Fruit fly (Drosophila melanogaster) whole organism, embryonic: ENCODE results near the gene Reepl1.
A peak's percentile ranks its signal among the peaks of the same experiment; 100 is the strongest.

Source experiments
- Atf3 ChIP-seq: fragments of 200-800 bp; sonication (Bioruptor generic); optimal IDR thresholded peaks from 3 replicates; lab custom pipeline; 2016; ENCODE audit warnings: missing biosample characterization, missing genetic modification characterization
- BEAF-32 ChIP-seq: fragments of 200-800 bp; sonication (Bioruptor generic); optimal IDR thresholded peaks from 3 replicates; lab custom pipeline; 2017; ENCODE audit warnings: missing biosample characterization, missing genetic modification characterization, mild to moderate bottlenecking, moderate library complexity, missing genetic modification reagents
- Blimp-1 ChIP-seq: fragments of 200-800 bp; sonication (Bioruptor generic); optimal IDR thresholded peaks from 3 replicates; lab custom pipeline; 2018; ENCODE audit warnings: missing biosample characterization, missing genetic modification characterization, mild to moderate bottlenecking, moderate library complexity, missing genetic modification reagents
- CG10267 ChIP-seq: fragments of 200-800 bp; sonication (Bioruptor generic); optimal IDR thresholded peaks from 2 replicates; lab custom pipeline; 2018; ENCODE audit warnings: missing biosample characterization, mild to moderate bottlenecking, missing genetic modification characterization, moderate library complexity
- CG11456 ChIP-seq: fragments of 200-800 bp; sonication (Bioruptor generic); IDR thresholded peaks from 3 replicates; pipeline ENCODE4 v1.3.6; 2022; ENCODE audit warnings: missing biosample characterization, missing genetic modification characterization
- CG11695 ChIP-seq: fragments of 200-800 bp; sonication (Bioruptor generic); IDR thresholded peaks from 3 replicates; pipeline ENCODE4 v1.3.6; 2022; ENCODE audit warnings: missing biosample characterization, missing genetic modification characterization
- CG12219 ChIP-seq: fragments of 200-800 bp; sonication (Bioruptor generic); optimal IDR thresholded peaks from 3 replicates; lab custom pipeline; 2018; ENCODE audit warnings: missing biosample characterization, mild to moderate bottlenecking, missing genetic modification characterization
- CG12391 ChIP-seq: fragments of 200-800 bp; sonication (Bioruptor generic); optimal IDR thresholded peaks from 3 replicates; lab custom pipeline; 2018; ENCODE audit warnings: missing biosample characterization, mild to moderate bottlenecking, missing genetic modification characterization, moderate library complexity
- CG12659 ChIP-seq: fragments of 200-800 bp; sonication (Bioruptor generic); optimal IDR thresholded peaks from 3 replicates; lab custom pipeline; 2017; ENCODE audit warnings: mild to moderate bottlenecking, missing biosample characterization, missing genetic modification reagents, missing genetic modification characterization
- CG13287 ChIP-seq: fragments of 200-800 bp; sonication (Bioruptor generic); IDR thresholded peaks from 2 replicates; pipeline ENCODE4 v1.3.6; 2022; ENCODE audit warnings: missing biosample characterization, missing genetic modification characterization; ENCODE audit not compliant: partially characterized antibody
- CG15601 ChIP-seq: fragments of 200-800 bp; sonication (Bioruptor generic); optimal IDR thresholded peaks from 3 replicates; lab custom pipeline; 2019; ENCODE audit warnings: missing biosample characterization, mild to moderate bottlenecking, missing genetic modification characterization, moderate library complexity
- CG1603 ChIP-seq: fragments of 200-800 bp; sonication (Bioruptor generic); optimal IDR thresholded peaks from 2 replicates; lab custom pipeline; 2019; ENCODE audit warnings: missing biosample characterization, mild to moderate bottlenecking, missing genetic modification characterization, moderate library complexity
- CG16813 ChIP-seq: fragments of 200-800 bp; sonication (Bioruptor generic); IDR thresholded peaks from 3 replicates; pipeline ENCODE4 v1.3.6; 2022; ENCODE audit warnings: missing biosample characterization, missing genetic modification characterization; ENCODE audit not compliant: partially characterized antibody
- CG16815 ChIP-seq: fragments of 200-800 bp; sonication (Bioruptor generic); optimal IDR thresholded peaks from 3 replicates; lab custom pipeline; 2017; ENCODE audit warnings: missing biosample characterization, mild to moderate bottlenecking, missing genetic modification characterization
- CG2712 ChIP-seq: fragments of 200-800 bp; optimal IDR thresholded peaks from 3 replicates; lab custom pipeline; 2019; ENCODE audit warnings: missing biosample characterization, mild to moderate bottlenecking, missing genetic modification characterization, moderate library complexity
- CG2889 ChIP-seq: fragments of 200-800 bp; sonication (Bioruptor generic); IDR thresholded peaks from 3 replicates; pipeline ENCODE4 v1.3.6; 2022; ENCODE audit warnings: missing biosample characterization, missing genetic modification characterization
- CG31388 ChIP-seq: fragments of 200-800 bp; sonication (Bioruptor generic); optimal IDR thresholded peaks from 2 replicates; lab custom pipeline; 2016; ENCODE audit warnings: missing biosample characterization, missing genetic modification characterization
- CG4404 ChIP-seq: fragments of 200-800 bp; sonication (Bioruptor generic); IDR thresholded peaks from 2 replicates; pipeline ENCODE4 v1.3.6; 2022; ENCODE audit warnings: missing biosample characterization, missing genetic modification characterization
- CG7928 ChIP-seq: fragments of 200-800 bp; sonication (Bioruptor generic); optimal IDR thresholded peaks from 2 replicates; lab custom pipeline; 2017; ENCODE audit warnings: missing biosample characterization, mild to moderate bottlenecking, missing genetic modification characterization
- CG7987 ChIP-seq: fragments of 200-800 bp; sonication (Bioruptor generic); optimal IDR thresholded peaks from 2 replicates; lab custom pipeline; 2018; ENCODE audit warnings: missing biosample characterization, mild to moderate bottlenecking, missing genetic modification characterization, moderate library complexity
- CG9932 ChIP-seq: fragments of 200-800 bp; sonication (Bioruptor generic); IDR thresholded peaks from 2 replicates; pipeline ENCODE4 v1.3.6; 2022; ENCODE audit warnings: missing biosample characterization, missing genetic modification characterization
- CoRest ChIP-seq: fragments of 200-800 bp; sonication (Bioruptor generic); optimal IDR thresholded peaks from 3 replicates; lab custom pipeline; 2018; ENCODE audit warnings: missing biosample characterization, mild to moderate bottlenecking, missing genetic modification characterization, moderate library complexity
- D19B ChIP-seq: fragments of 200-800 bp; sonication (Bioruptor generic); optimal IDR thresholded peaks from 2 replicates; lab custom pipeline; 2017; ENCODE audit warnings: missing biosample characterization, mild to moderate bottlenecking, missing genetic modification characterization
- Fer1 ChIP-seq: fragments of 200-800 bp; sonication (Bioruptor generic); optimal IDR thresholded peaks from 2 replicates; lab custom pipeline; 2017; ENCODE audit warnings: missing biosample characterization, mild to moderate bottlenecking, missing genetic modification characterization
- Hmx ChIP-seq: fragments of 200-800 bp; sonication (Bioruptor generic); optimal IDR thresholded peaks from 2 replicates; lab custom pipeline; 2016; ENCODE audit warnings: missing biosample characterization, missing genetic modification characterization
- Med ChIP-seq: fragments of 200-800 bp; sonication (Bioruptor generic); peaks from one replicate; lab custom pipeline; 2016; ENCODE audit warnings: missing biosample characterization, missing genetic modification characterization, mild to moderate bottlenecking, inconsistent platforms, moderate library complexity
- NC2α ChIP-seq: fragments of 200-800 bp; sonication (Bioruptor generic); optimal IDR thresholded peaks from 2 replicates; lab custom pipeline; 2016; ENCODE audit warnings: missing biosample characterization, missing genetic modification characterization
- Pdp1 ChIP-seq, 2 experiments: fragments of 200-800 bp; sonication (Bioruptor generic); optimal IDR thresholded peaks; 3 replicates each; lab custom pipeline; 2016; ENCODE audit warnings: missing biosample characterization in 2 of 2, missing genetic modification characterization in 2 of 2, mild to moderate bottlenecking in 1 of 2, moderate library complexity in 1 of 2
- Sry-β ChIP-seq: fragments of 200-800 bp; sonication (Bioruptor generic); optimal IDR thresholded peaks from 2 replicates; lab custom pipeline; 2018; ENCODE audit warnings: missing biosample characterization, mild to moderate bottlenecking, missing genetic modification characterization, moderate library complexity
- Sry-δ ChIP-seq: fragments of 200-800 bp; sonication (Bioruptor generic); optimal IDR thresholded peaks from 2 replicates; lab custom pipeline; 2016; ENCODE audit warnings: missing biosample characterization, missing genetic modification characterization
- Vsx1 ChIP-seq: fragments of 200-800 bp; sonication (Bioruptor generic); optimal IDR thresholded peaks from 2 replicates; lab custom pipeline; 2017; ENCODE audit warnings: missing biosample characterization, mild to moderate bottlenecking, missing genetic modification characterization, missing genetic modification reagents
- YL-1 ChIP-seq: fragments of 200-800 bp; sonication (Bioruptor generic); optimal IDR thresholded peaks from 3 replicates; lab custom pipeline; 2017; ENCODE audit warnings: missing biosample characterization, mild to moderate bottlenecking, missing genetic modification characterization
- az2 ChIP-seq: fragments of 200-800 bp; sonication (Bioruptor generic); optimal IDR thresholded peaks from 3 replicates; lab custom pipeline; 2016; ENCODE audit warnings: missing biosample characterization, missing genetic modification characterization
- bbx ChIP-seq: fragments of 200-800 bp; sonication (Bioruptor generic); IDR thresholded peaks from 2 replicates; pipeline ENCODE4 v1.3.6; 2022; ENCODE audit warnings: missing biosample characterization, missing genetic modification characterization; ENCODE audit not compliant: partially characterized antibody
- chm ChIP-seq: fragments of 200-800 bp; sonication (Bioruptor generic); IDR thresholded peaks from 2 replicates; pipeline ENCODE4 v1.3.6; 2022; ENCODE audit warnings: missing biosample characterization, missing genetic modification characterization
- dm ChIP-seq: fragments of 200-800 bp; sonication (Bioruptor generic); optimal IDR thresholded peaks from 3 replicates; lab custom pipeline; 2016; ENCODE audit warnings: missing biosample characterization, missing genetic modification characterization
- dpn ChIP-seq, 2 experiments: fragments of 200-800 bp; sonication (Bioruptor generic); optimal IDR thresholded peaks; 3 replicates each; lab custom pipeline; 2016; ENCODE audit warnings: missing biosample characterization in 2 of 2, missing genetic modification characterization in 2 of 2
- fd102C ChIP-seq: fragments of 200-800 bp; sonication (Bioruptor generic); optimal IDR thresholded peaks from 2 replicates; lab custom pipeline; 2018; ENCODE audit warnings: missing biosample characterization, mild to moderate bottlenecking, missing genetic modification characterization, moderate library complexity
- gro ChIP-seq: fragments of 200-800 bp; sonication (Bioruptor generic); optimal IDR thresholded peaks from 2 replicates; lab custom pipeline; 2016; ENCODE audit warnings: missing biosample characterization, missing genetic modification characterization
- gsb ChIP-seq: fragments of 200-800 bp; sonication (Bioruptor generic); IDR thresholded peaks from 2 replicates; pipeline ENCODE4 v1.3.6; 2022; ENCODE audit warnings: missing biosample characterization, missing genetic modification characterization
- hbn ChIP-seq: fragments of 200-800 bp; sonication (Bioruptor generic); IDR thresholded peaks from 2 replicates; pipeline ENCODE4 v1.3.6; 2022; ENCODE audit warnings: missing biosample characterization, missing genetic modification characterization; ENCODE audit not compliant: partially characterized antibody
- nerfin-2 ChIP-seq: fragments of 200-800 bp; sonication (Bioruptor generic); IDR thresholded peaks from 2 replicates; pipeline ENCODE4 v1.3.6; 2022; ENCODE audit warnings: missing biosample characterization, missing genetic modification characterization; ENCODE audit not compliant: partially characterized antibody
- nmo ChIP-seq: fragments of 200-800 bp; sonication (Bioruptor generic); optimal IDR thresholded peaks from 2 replicates; lab custom pipeline; 2018; ENCODE audit warnings: missing biosample characterization, mild to moderate bottlenecking, missing genetic modification characterization, moderate library complexity
- row ChIP-seq: fragments of 200-800 bp; sonication (Bioruptor generic); IDR thresholded peaks from 3 replicates; pipeline ENCODE4 v1.3.6; 2022; ENCODE audit warnings: missing biosample characterization, missing genetic modification characterization
- sd ChIP-seq: fragments of 200-800 bp; sonication (Bioruptor generic); optimal IDR thresholded peaks from 3 replicates; lab custom pipeline; 2018; ENCODE audit warnings: missing biosample characterization, mild to moderate bottlenecking, missing genetic modification characterization, moderate library complexity
- stwl ChIP-seq: fragments of 200-800 bp; sonication (Bioruptor generic); optimal IDR thresholded peaks from 3 replicates; lab custom pipeline; 2018; ENCODE audit warnings: missing biosample characterization, mild to moderate bottlenecking, missing genetic modification characterization, moderate library complexity
- unc-4 ChIP-seq: fragments of 200-800 bp; sonication (Bioruptor generic); IDR thresholded peaks from 2 replicates; pipeline ENCODE4 v1.3.6; 2022; ENCODE audit warnings: missing biosample characterization, missing genetic modification characterization; ENCODE audit not compliant: partially characterized antibody
- z ChIP-seq: fragments of 200-800 bp; sonication (Bioruptor generic); IDR thresholded peaks from 3 replicates; pipeline ENCODE4 v1.3.6; 2022; ENCODE audit warnings: missing biosample characterization, missing genetic modification characterization
- zen2 ChIP-seq: fragments of 200-800 bp; sonication (Bioruptor generic); IDR thresholded peaks from 3 replicates; pipeline ENCODE4 v1.3.6; 2022; ENCODE audit warnings: missing biosample characterization, missing genetic modification characterization; ENCODE audit not compliant: partially characterized antibody

Gene Reepl1

dm6 chrX:11578841-11579240 is 6.3 kb downstream of the Reepl1 start:
- TF ChIP-seq CG16815 (GFP tag; lab: Kevin White, UChicago) (no peak), Sry-δ (GFP tag; lab: Kevin White, UChicago) (peak; percentile 32), az2 (GFP tag; lab: Kevin White, UChicago) (no peak), CoRest (tag; lab: Kevin White, UChicago) (peak; percentile 17), stwl (tag; lab: Kevin White, UChicago) (peak; percentile 100), bbx (peak; percentile 34; the same call in 1 of the 2 replicates), CG2889 (GFP tag; lab: Robert Waterston, UW) (no peak), z (no peak), Vsx1 (no peak), CG9932 (no peak), NC2α (GFP tag; lab: Kevin White, UChicago) (no peak), dm (GFP tag; lab: Kevin White, UChicago) (no peak), CG11695 (GFP tag; lab: Robert Waterston, UW) (no peak), nerfin-2 (GFP tag; lab: Robert Waterston, UW) (no peak), hbn (peak; percentile 60), dpn (GFP tag; optimal IDR thresholded peaks at IDR 0.05; lab: Kevin White, UChicago) (no peak), CG12219 (GFP tag; lab: Kevin White, UChicago) (no peak), chm (GFP tag; lab: Robert Waterston, UW) (0 out of 2 replicates have a peak, but pooled peaks have one; percentile 26), row (GFP tag; lab: Robert Waterston, UW) (peak; percentile 47; the same call in 2 of the 3 replicates), CG16813 (GFP tag; lab: Robert Waterston, UW) (peak; percentile 45; the same call in 1 of the 3 replicates), CG11456 (no peak), sd (tag; lab: Kevin White, UChicago) (peak; percentile 96), Med (peak; percentile 66), CG13287 (GFP tag; lab: Robert Waterston, UW) (peak; percentile 77), CG15601 (peak; percentile 32), CG10267 (peak; percentile 41), YL-1 (GFP tag; lab: Kevin White, UChicago) (peak; percentile 13), zen2 (GFP tag; lab: Robert Waterston, UW) (peak; percentile 68), Atf3 (GFP tag; lab: Kevin White, UChicago) (no peak), CG31388 (GFP tag; lab: Kevin White, UChicago) (no peak), unc-4 (GFP tag; lab: Robert Waterston, UW) (peak; percentile 47; the same call in 1 of the 2 replicates), CG4404 (GFP tag; lab: Robert Waterston, UW) (no peak), CG7928 (GFP tag; lab: Kevin White, UChicago) (peak; percentile 78), BEAF-32 (GFP tag; lab: Kevin White, UChicago) (peak; percentile 44), CG2712 (tag; lab: Kevin White, UChicago) (peak; percentile 21), fd102C (GFP tag; lab: Kevin White, UChicago) (no peak), CG7987 (no peak), Pdp1 (GFP tag; optimal IDR thresholded peaks at IDR 0.05; lab: Kevin White, UChicago) (peak in 1 of 2 experiments; percentile 58), Blimp-1 (GFP tag; lab: Kevin White, UChicago) (no peak), CG12391 (peak; percentile 42), gsb (GFP tag; lab: Robert Waterston, UW) (no peak), Fer1 (GFP tag; lab: Kevin White, UChicago) (peak; percentile 18), gro (GFP tag; lab: Kevin White, UChicago) (no peak), nmo (peak; percentile 42), CG12659 (GFP tag; lab: Kevin White, UChicago) (peak; percentile 50), D19B (no peak), Hmx (GFP tag; lab: Kevin White, UChicago) (no peak), Sry-β (GFP tag; lab: Kevin White, UChicago) (peak; percentile 41), CG1603 (tag; lab: Kevin White, UChicago) (peak; percentile 65)
